Fruit fly (Drosophila melanogaster) whole organism, embryonic: ENCODE results near the gene Sirt4.

Experiments used
- Antp ChIP-seq: fragments of 200-800 bp; sonication (Bioruptor generic); optimal IDR thresholded peaks from 3 replicates; lab custom pipeline; 2016; ENCODE audit warnings: missing biosample characterization, missing genetic modification characterization
- Bgb ChIP-seq: fragments of 200-800 bp; sonication (Bioruptor generic); IDR thresholded peaks from 2 replicates; pipeline ENCODE4 v1.3.6; 2022; ENCODE audit warnings: missing biosample characterization, missing genetic modification characterization; ENCODE audit not compliant: partially characterized antibody
- Bteb2 ChIP-seq: fragments of 200-800 bp; sonication (Bioruptor generic); optimal IDR thresholded peaks from 2 replicates; lab custom pipeline; 2016; ENCODE audit warnings: missing biosample characterization, missing genetic modification characterization
- CG11398 ChIP-seq: fragments of 200-800 bp; sonication (Bioruptor generic); optimal IDR thresholded peaks from 2 replicates; lab custom pipeline; 2016; ENCODE audit warnings: missing biosample characterization, missing genetic modification characterization
- CG11504 ChIP-seq: fragments of 200-800 bp; sonication (Bioruptor generic); optimal IDR thresholded peaks from 3 replicates; lab custom pipeline; 2019; ENCODE audit warnings: missing biosample characterization, mild to moderate bottlenecking, missing genetic modification characterization, moderate library complexity
- CG12219 ChIP-seq: fragments of 200-800 bp; sonication (Bioruptor generic); optimal IDR thresholded peaks from 3 replicates; lab custom pipeline; 2018; ENCODE audit warnings: missing biosample characterization, mild to moderate bottlenecking, missing genetic modification characterization
- CG14667 ChIP-seq: fragments of 200-800 bp; sonication (Bioruptor generic); IDR thresholded peaks from 2 replicates; pipeline ENCODE4 v1.3.6; 2022; ENCODE audit warnings: missing biosample characterization, missing genetic modification characterization
- CG14710 ChIP-seq: fragments of 200-800 bp; sonication (Bioruptor generic); optimal IDR thresholded peaks from 3 replicates; lab custom pipeline; 2019; ENCODE audit warnings: missing biosample characterization, mild to moderate bottlenecking, missing genetic modification characterization, moderate library complexity
- CG15073 ChIP-seq: fragments of 200-800 bp; sonication (Bioruptor generic); optimal IDR thresholded peaks from 2 replicates; lab custom pipeline; 2016; ENCODE audit warnings: missing biosample characterization, missing genetic modification characterization
- CG2129 ChIP-seq: fragments of 200-800 bp; sonication (Bioruptor generic); IDR thresholded peaks from 2 replicates; pipeline ENCODE4 v1.3.6; 2022; ENCODE audit warnings: missing biosample characterization, missing genetic modification characterization; ENCODE audit not compliant: partially characterized antibody
- CG33557 ChIP-seq: fragments of 200-800 bp; sonication (Bioruptor generic); optimal IDR thresholded peaks from 2 replicates; lab custom pipeline; 2019; ENCODE audit warnings: missing biosample characterization, mild to moderate bottlenecking, missing genetic modification characterization, moderate library complexity
- CG3995 ChIP-seq: fragments of 200-800 bp; sonication (Bioruptor generic); optimal IDR thresholded peaks from 3 replicates; lab custom pipeline; 2016; ENCODE audit warnings: missing biosample characterization, missing genetic modification characterization
- CG6791 ChIP-seq: fragments of 200-800 bp; sonication (Bioruptor generic); IDR thresholded peaks from 3 replicates; pipeline ENCODE4 v1.3.6; 2022; ENCODE audit warnings: missing biosample characterization, missing genetic modification characterization; ENCODE audit not compliant: partially characterized antibody
- CG6813 ChIP-seq: fragments of 200-800 bp; sonication (Bioruptor generic); optimal IDR thresholded peaks from 2 replicates; lab custom pipeline; 2017; ENCODE audit warnings: missing biosample characterization, missing genetic modification characterization, mild to moderate bottlenecking, moderate library complexity, missing genetic modification reagents
- CG7786 ChIP-seq: fragments of 200-800 bp; sonication (Bioruptor generic); optimal IDR thresholded peaks from 2 replicates; lab custom pipeline; 2016; ENCODE audit warnings: missing biosample characterization, missing genetic modification characterization
- CG7963 ChIP-seq: fragments of 200-800 bp; sonication (Bioruptor generic); IDR thresholded peaks from 3 replicates; pipeline ENCODE4 v1.3.6; 2022; ENCODE audit warnings: missing biosample characterization, missing genetic modification characterization; ENCODE audit not compliant: partially characterized antibody
- CG9215 ChIP-seq: fragments of 200-800 bp; sonication (Bioruptor generic); IDR thresholded peaks from 2 replicates; pipeline ENCODE4 v1.3.6; 2022; ENCODE audit warnings: missing biosample characterization, missing genetic modification characterization
- CG9817 ChIP-seq: fragments of 200-800 bp; sonication (Bioruptor generic); optimal IDR thresholded peaks from 2 replicates; lab custom pipeline; 2018; ENCODE audit warnings: missing biosample characterization, mild to moderate bottlenecking, missing genetic modification characterization, moderate library complexity
- Dip2 ChIP-seq: fragments of 200-800 bp; sonication (Bioruptor generic); IDR thresholded peaks from 2 replicates; pipeline ENCODE4 v1.3.6; 2022; ENCODE audit warnings: missing biosample characterization, missing genetic modification characterization
- Dref ChIP-seq: fragments of 200-800 bp; sonication (Bioruptor generic); IDR thresholded peaks from 2 replicates; pipeline ENCODE4 v1.3.6; 2022; ENCODE audit warnings: missing biosample characterization, missing genetic modification characterization
- Hand ChIP-seq: fragments of 200-800 bp; sonication (Bioruptor generic); optimal IDR thresholded peaks from 2 replicates; lab custom pipeline; 2017; ENCODE audit warnings: mild to moderate bottlenecking, missing biosample characterization, missing genetic modification reagents, missing genetic modification characterization
- HmgD ChIP-seq: fragments of 200-800 bp; sonication (Bioruptor generic); optimal IDR thresholded peaks from 3 replicates; lab custom pipeline; 2016; ENCODE audit warnings: missing biosample characterization, missing genetic modification characterization
- Hsf ChIP-seq: fragments of 200-800 bp; sonication (Bioruptor generic); optimal IDR thresholded peaks from 3 replicates; lab custom pipeline; 2016; ENCODE audit warnings: missing biosample characterization, missing genetic modification characterization
- Lpt ChIP-seq: fragments of >200 bp; optimal IDR thresholded peaks from 2 replicates; lab custom pipeline; 2018; ENCODE audit warnings: missing biosample characterization, missing genetic modification characterization
- MESR4 ChIP-seq: fragments of 200-800 bp; sonication (Bioruptor generic); optimal IDR thresholded peaks from 2 replicates; lab custom pipeline; 2018; ENCODE audit warnings: missing biosample characterization, mild to moderate bottlenecking, missing genetic modification characterization, moderate library complexity
- Max ChIP-seq: fragments of 200-800 bp; sonication (Bioruptor generic); optimal IDR thresholded peaks from 2 replicates; lab custom pipeline; 2016; ENCODE audit warnings: missing biosample characterization, mild to moderate bottlenecking, missing genetic modification characterization
- Med ChIP-seq: fragments of 200-800 bp; sonication (Bioruptor generic); peaks from one replicate; lab custom pipeline; 2016; ENCODE audit warnings: missing biosample characterization, missing genetic modification characterization, mild to moderate bottlenecking, inconsistent platforms, moderate library complexity
- NC2α ChIP-seq: fragments of 200-800 bp; sonication (Bioruptor generic); optimal IDR thresholded peaks from 2 replicates; lab custom pipeline; 2016; ENCODE audit warnings: missing biosample characterization, missing genetic modification characterization
- Oli ChIP-seq: fragments of 200-800 bp; sonication (Bioruptor generic); optimal IDR thresholded peaks from 2 replicates; lab custom pipeline; 2018; ENCODE audit warnings: missing biosample characterization, mild to moderate bottlenecking, missing genetic modification characterization, moderate library complexity
- Ravus ChIP-seq: fragments of 200-800 bp; sonication (Bioruptor generic); IDR thresholded peaks from 2 replicates; pipeline ENCODE4 v1.3.6; 2022; ENCODE audit warnings: missing biosample characterization, missing genetic modification characterization
- chif ChIP-seq, 2 experiments: fragments of 200-800 bp; sonication (Bioruptor generic); optimal IDR thresholded peaks; 3 replicates each; lab custom pipeline; 2016; ENCODE audit warnings: missing biosample characterization in 2 of 2, missing genetic modification characterization in 2 of 2
- dysf ChIP-seq: fragments of 200-800 bp; sonication (Bioruptor generic); IDR thresholded peaks from 3 replicates; pipeline ENCODE4 v1.3.6; 2022; ENCODE audit warnings: missing biosample characterization, missing genetic modification characterization
- fd96Cb ChIP-seq: fragments of 200-800 bp; sonication (Bioruptor generic); optimal IDR thresholded peaks from 2 replicates; lab custom pipeline; 2018; ENCODE audit warnings: missing biosample characterization, mild to moderate bottlenecking, missing genetic modification characterization, moderate library complexity
- kni ChIP-seq: fragments of 200-800 bp; sonication (Bioruptor generic); optimal IDR thresholded peaks from 3 replicates; lab custom pipeline; 2017; ENCODE audit warnings: mild to moderate bottlenecking, missing biosample characterization, missing genetic modification reagents, missing genetic modification characterization
- lab ChIP-seq: fragments of 200-800 bp; sonication (Bioruptor generic); optimal IDR thresholded peaks from 3 replicates; lab custom pipeline; 2017; ENCODE audit warnings: missing biosample characterization, missing genetic modification characterization, mild to moderate bottlenecking, moderate library complexity, missing genetic modification reagents
- nerfin-1 ChIP-seq: fragments of 200-800 bp; sonication (Bioruptor generic); optimal IDR thresholded peaks from 3 replicates; lab custom pipeline; 2019; ENCODE audit warnings: missing biosample characterization, mild to moderate bottlenecking, missing genetic modification characterization, moderate library complexity
- oc ChIP-seq: fragments of 200-800 bp; sonication (Bioruptor generic); optimal IDR thresholded peaks from 2 replicates; lab custom pipeline; 2018; ENCODE audit warnings: missing biosample characterization, mild to moderate bottlenecking, missing genetic modification characterization, moderate library complexity
- pan ChIP-seq, 4 experiments: fragments of >200 bp in 3 of 4; fragments of 200-800 bp in 1 of 4; sonication (Bioruptor generic) in 1 of 4; optimal IDR thresholded peaks in 3 of 4; IDR thresholded peaks in 1 of 4; 2 replicates each; pipeline versions ENCODE4 v1.3.6 to Lab custom; 2017 to 2022; ENCODE audit warnings: missing biosample characterization in 2 of 4, missing genetic modification characterization in 2 of 4, mixed read lengths in 1 of 4
- pb ChIP-seq: fragments of 200-800 bp; sonication (Bioruptor generic); optimal IDR thresholded peaks from 3 replicates; lab custom pipeline; 2016; ENCODE audit warnings: missing biosample characterization, missing genetic modification characterization
- phol ChIP-seq: fragments of 200-800 bp; sonication (Bioruptor generic); optimal IDR thresholded peaks from 3 replicates; lab custom pipeline; 2018; ENCODE audit warnings: missing biosample characterization, mild to moderate bottlenecking, missing genetic modification characterization, moderate library complexity
- prd ChIP-seq, 3 experiments: fragments of >200 bp in 2 of 3; fragments of 200-800 bp in 1 of 3; sonication (Bioruptor generic) in 1 of 3; optimal IDR thresholded peaks in 2 of 3; IDR thresholded peaks in 1 of 3; 2 replicates in 2 of 3; 3 replicates in 1 of 3; pipeline versions ENCODE4 v1.3.6 to Lab custom; 2017 to 2022; ENCODE audit warnings: missing biosample characterization in 1 of 3, missing genetic modification characterization in 1 of 3
- psq ChIP-seq: fragments of 200-800 bp; sonication (Bioruptor generic); optimal IDR thresholded peaks from 2 replicates; lab custom pipeline; 2017; ENCODE audit warnings: missing biosample characterization, missing genetic modification characterization
- row ChIP-seq: fragments of 200-800 bp; sonication (Bioruptor generic); IDR thresholded peaks from 3 replicates; pipeline ENCODE4 v1.3.6; 2022; ENCODE audit warnings: missing biosample characterization, missing genetic modification characterization
- seq ChIP-seq: fragments of 200-800 bp; sonication (Bioruptor generic); IDR thresholded peaks from 2 replicates; pipeline ENCODE4 v1.3.6; 2022; ENCODE audit warnings: missing biosample characterization, missing genetic modification characterization
- slou ChIP-seq: fragments of 200-800 bp; sonication (Bioruptor generic); optimal IDR thresholded peaks from 3 replicates; lab custom pipeline; 2016; ENCODE audit warnings: missing biosample characterization, missing genetic modification characterization
- stc ChIP-seq: fragments of 200-800 bp; sonication (Bioruptor generic); IDR thresholded peaks from 2 replicates; pipeline ENCODE4 v1.3.6; 2022; ENCODE audit warnings: missing biosample characterization, missing genetic modification characterization
- tll ChIP-seq, 2 experiments: fragments of 200-800 bp in 1 of 2; fragments of >200 bp in 1 of 2; sonication (Bioruptor generic) in 1 of 2; optimal IDR thresholded peaks; 2 replicates each; lab custom pipeline; 2017 to 2019; ENCODE audit warnings: missing biosample characterization in 2 of 2, missing genetic modification characterization in 2 of 2, mild to moderate bottlenecking in 1 of 2, moderate library complexity in 1 of 2
- trh ChIP-seq: fragments of 200-800 bp; sonication (Bioruptor generic); optimal IDR thresholded peaks from 2 replicates; lab custom pipeline; 2016; ENCODE audit warnings: missing biosample characterization, missing genetic modification characterization

The Sirt4 gene

dm6 chrX:5698087-5698727 lies 32.5 kb upstream of the Sirt4 start, which contains the start of gene AdamTS-B (continued):
- 0 out of 2 replicates have a peak, but pooled peaks have one; percentile 35 for TF ChIP-seq Bgb (GFP tag; lab: Robert Waterston, UW)
- no peak for TF ChIP-seq oc (tag; lab: Kevin White, UChicago)
- no peak for TF ChIP-seq CG11398 (GFP tag; lab: Kevin White, UChicago)
- peak; percentile 22 for TF ChIP-seq fd96Cb (tag; lab: Kevin White, UChicago)
- TF ChIP-seq chif (GFP tag; optimal IDR thresholded peaks at IDR 0.05; lab: Kevin White, UChicago), result peak in 1 of 2 experiments; percentile 20
- TF ChIP-seq CG15073 (GFP tag; lab: Kevin White, UChicago), result no peak
- no peak for TF ChIP-seq pan (optimal IDR thresholded peaks at IDR 0.05; lab: Kevin White, UChicago)
- peak in 1 of 2 experiments; percentile 41 for TF ChIP-seq pan (GFP tag; optimal IDR thresholded peaks at IDR 0.05 in 1 of 2, IDR thresholded peaks at IDR 0.05 in 1 of 2)
- no peak for TF ChIP-seq tll (GFP tag; optimal IDR thresholded peaks at IDR 0.05; lab: Kevin White, UChicago)
- TF ChIP-seq Oli, result peak; percentile 52
- TF ChIP-seq nerfin-1 (tag; lab: Kevin White, UChicago), result peak; percentile 24
- peak; percentile 40 for TF ChIP-seq Hsf (GFP tag; lab: Kevin White, UChicago)
- no peak for TF ChIP-seq Lpt
- no peak for TF ChIP-seq CG3995 (GFP tag; lab: Kevin White, UChicago)
- TF ChIP-seq CG6791, result no peak
- TF ChIP-seq CG11504 (tag; lab: Kevin White, UChicago), result peak; percentile 69
- TF ChIP-seq CG2129, result no peak
- no peak for TF ChIP-seq stc
- peak; percentile 18 for TF ChIP-seq Max (GFP tag; lab: Kevin White, UChicago)
- no peak for TF ChIP-seq Ravus
- TF ChIP-seq Antp (GFP tag; lab: Kevin White, UChicago), result no peak
- TF ChIP-seq CG6813, result no peak
- TF ChIP-seq psq (GFP tag; lab: Kevin White, UChicago), result no peak
- TF ChIP-seq seq (GFP tag; lab: Robert Waterston, UW), result peak; percentile 34; the same call in 1 of the 2 replicates
- TF ChIP-seq phol (tag; lab: Kevin White, UChicago), result peak; percentile 58
- TF ChIP-seq CG12219 (GFP tag; lab: Kevin White, UChicago), result no peak
- TF ChIP-seq NC2α, result no peak
- peak; percentile 18 for TF ChIP-seq Med
- peak; percentile 30 for TF ChIP-seq CG14710
- no peak for TF ChIP-seq Dip2
- peak; percentile 28; the same call in 1 of the 2 replicates for TF ChIP-seq CG9215 (GFP tag; lab: Robert Waterston, UW)
- no peak for TF ChIP-seq CG7786
- TF ChIP-seq CG33557 (GFP tag; lab: Kevin White, UChicago), result peak; percentile 39
- TF ChIP-seq row (GFP tag; lab: Robert Waterston, UW), result peak; percentile 81
- no peak for TF ChIP-seq trh (GFP tag; lab: Kevin White, UChicago)
- no peak for TF ChIP-seq Hand (GFP tag; lab: Kevin White, UChicago)
- no peak for TF ChIP-seq prd (optimal IDR thresholded peaks at IDR 0.05; lab: Kevin White, UChicago)
- TF ChIP-seq prd (GFP tag; IDR thresholded peaks at IDR 0.05; lab: Robert Waterston, UW), result peak; percentile 41; the same call in 1 of the 3 replicates
- no peak for TF ChIP-seq CG14667
- TF ChIP-seq CG7963 (GFP tag; lab: Robert Waterston, UW), result no peak
- no peak for TF ChIP-seq pb (GFP tag; lab: Kevin White, UChicago)
- no peak for TF ChIP-seq slou (GFP tag; lab: Kevin White, UChicago)
- no peak for TF ChIP-seq Bteb2 (GFP tag; lab: Kevin White, UChicago)
- TF ChIP-seq kni (GFP tag; lab: Kevin White, UChicago), result no peak
- TF ChIP-seq MESR4, result no peak
- TF ChIP-seq dysf (GFP tag; lab: Robert Waterston, UW), result peak; percentile 68
- no peak for TF ChIP-seq Dref
- peak; percentile 28 for TF ChIP-seq CG9817 (tag; lab: Kevin White, UChicago)
- TF ChIP-seq HmgD (GFP tag; lab: Kevin White, UChicago), result no peak
- peak; percentile 32 for TF ChIP-seq lab
